Worm (Caenorhabditis elegans) whole organism, L2 larva: ENCODE data around the gene cpna-2.

Experiments
- ceh-82 ChIP-seq: fragments of 150-350 bp; optimal IDR thresholded peaks from 2 replicates; lab custom pipeline; 2014; ENCODE audit warnings: missing biosample characterization, missing genetic modification characterization
- dmd-4 ChIP-seq: sonication (generic microtip); optimal IDR thresholded peaks from 2 replicates; lab custom pipeline; 2017; ENCODE audit warnings: missing biosample characterization, missing genetic modification characterization
- mdl-1 ChIP-seq, 2 experiments: fragments of 150-350 bp in 1 of 2; sonication (generic microtip) in 1 of 2; optimal IDR thresholded peaks; 2 replicates each; lab custom pipeline; 2017; ENCODE audit warnings: missing biosample characterization in 2 of 2, missing genetic modification characterization in 2 of 2
- nhr-11 ChIP-seq: fragments of 150-350 bp; optimal IDR thresholded peaks from 2 replicates; lab custom pipeline; 2014; ENCODE audit warnings: missing biosample characterization, missing genetic modification characterization
- nhr-12 ChIP-seq: fragments of 150-350 bp; optimal IDR thresholded peaks from 2 replicates; lab custom pipeline; 2014; ENCODE audit warnings: missing biosample characterization, missing genetic modification characterization
- nhr-6 ChIP-seq: fragments of 150-350 bp; optimal IDR thresholded peaks from 2 replicates; lab custom pipeline; 2014; ENCODE audit warnings: missing biosample characterization, missing genetic modification characterization
- nhr-77 ChIP-seq: fragments of 150-350 bp; optimal IDR thresholded peaks from 2 replicates; lab custom pipeline; 2014; ENCODE audit warnings: missing biosample characterization, missing genetic modification characterization
- skn-1 ChIP-seq: sonication (generic microtip); optimal IDR thresholded peaks from 2 replicates; lab custom pipeline; 2017; ENCODE audit warnings: missing biosample characterization, missing genetic modification characterization
- unc-62 ChIP-seq: fragments of 150-350 bp; optimal IDR thresholded peaks from 2 replicates; lab custom pipeline; 2014; ENCODE audit warnings: missing biosample characterization, missing genetic modification reagents, missing genetic modification characterization

- TF ChIP-seq skn-1 (tag; lab: Kevin White, UChicago) (no peak), nhr-77 (tag; lab: Kevin White, UChicago) (no peak), dmd-4 (tag; lab: Kevin White, UChicago) (no peak), nhr-11 (tag; lab: Kevin White, UChicago) (no peak), mdl-1 (tag; optimal IDR thresholded peaks at IDR 0.05; lab: Kevin White, UChicago) (no peak), nhr-6 (tag; lab: Kevin White, UChicago) (no peak), ceh-82 (tag; lab: Kevin White, UChicago) (no peak), unc-62 (no peak), nhr-12 (tag; lab: Kevin White, UChicago) (no peak)
Observed at ce11 chrII:7714614-7715186, 10.0 kb upstream of the cpna-2 start.
